Worm (Caenorhabditis elegans) whole organism, L1 larva: ENCODE measurements around the gene uba-1.
A peak's percentile ranks its signal among the peaks of the same experiment; 100 is the strongest.

ENCODE experiments used
- F16B12.6 ChIP-seq: fragments of 150-350 bp; optimal IDR thresholded peaks from 2 replicates; lab custom pipeline; 2014; ENCODE audit warnings: missing biosample characterization, missing genetic modification characterization
- aha-1 ChIP-seq: fragments of 150-350 bp; optimal IDR thresholded peaks from 2 replicates; lab custom pipeline; 2014; ENCODE audit warnings: missing biosample characterization, missing genetic modification characterization
- alr-1 ChIP-seq: fragments of 200-800 bp; sonication (Bioruptor generic); optimal IDR thresholded peaks from 2 replicates; lab custom pipeline; 2018; ENCODE audit warnings: borderline replicate concordance, mild to moderate bottlenecking, missing genetic modification characterization, missing compliant biosample characterization
- ceh-8 ChIP-seq: fragments of 200-800 bp; sonication (Bioruptor generic); optimal IDR thresholded peaks from 2 replicates; lab custom pipeline; 2018; ENCODE audit warnings: mild to moderate bottlenecking, missing genetic modification characterization, moderate library complexity, missing compliant biosample characterization
- ceh-90 ChIP-seq: sonication (generic microtip); optimal IDR thresholded peaks from 2 replicates; lab custom pipeline; 2016; ENCODE audit warnings: missing genetic modification characterization, missing compliant biosample characterization
- dpl-1 ChIP-seq, 3 experiments: fragments of 150-350 bp in 2 of 3; sonication (generic microtip) in 1 of 3; optimal IDR thresholded peaks; 2 replicates each; lab custom pipeline; 2014 to 2017; ENCODE audit warnings: missing biosample characterization in 3 of 3, missing genetic modification characterization in 3 of 3, missing genetic modification reagents in 3 of 3
- dsc-1 ChIP-seq: sonication (generic microtip); optimal IDR thresholded peaks from 2 replicates; lab custom pipeline; 2016; ENCODE audit warnings: mild to moderate bottlenecking, missing genetic modification characterization, missing compliant biosample characterization
- efl-1 ChIP-seq, 4 experiments: fragments of 150-350 bp; optimal IDR thresholded peaks in 3 of 4; peaks in 1 of 4; 1 replicate in 1 of 4; 2 replicates in 3 of 4; lab custom pipeline; 2014; ENCODE audit warnings: missing biosample characterization in 2 of 4, missing genetic modification characterization in 2 of 4, missing genetic modification reagents in 2 of 4
- efl-3 ChIP-seq: fragments of 200-800 bp; sonication (Bioruptor generic); optimal IDR thresholded peaks from 2 replicates; lab custom pipeline; 2018; ENCODE audit warnings: mild to moderate bottlenecking, missing genetic modification characterization, missing compliant biosample characterization
- egl-13 ChIP-seq: sonication (generic microtip); optimal IDR thresholded peaks from 2 replicates; lab custom pipeline; 2016; ENCODE audit warnings: missing genotype, missing genetic modification reagents, missing genetic modification characterization, missing compliant biosample characterization
- egl-27 ChIP-seq, 2 experiments: fragments of 150-350 bp in 1 of 2; sonication (generic microtip); optimal IDR thresholded peaks; 3 replicates each; lab custom pipeline; 2017 to 2018; ENCODE audit warnings: missing biosample characterization in 2 of 2, missing genetic modification characterization in 2 of 2, missing genetic modification reagents in 2 of 2
- elt-2 ChIP-seq: sonication (generic microtip); optimal IDR thresholded peaks from 2 replicates; lab custom pipeline; 2016; ENCODE audit warnings: missing genetic modification characterization, mild to moderate bottlenecking, inconsistent platforms, missing compliant biosample characterization, missing genetic modification reagents
- elt-3 ChIP-seq, 6 experiments: fragments of 150-350 bp in 1 of 6; sonication (generic microtip); optimal IDR thresholded peaks; 2 replicates each; lab custom pipeline; 2017 to 2018; ENCODE audit warnings: missing biosample characterization in 6 of 6, missing genetic modification characterization in 6 of 6, inconsistent platforms in 1 of 6
- ets-5 ChIP-seq: fragments of 200-800 bp; sonication (Bioruptor generic); IDR thresholded peaks from 2 replicates; pipeline ENCODE4 v1.3.6; 2022; ENCODE audit warnings: missing genetic modification characterization, missing compliant biosample characterization
- fkh-4 ChIP-seq: sonication (generic microtip); optimal IDR thresholded peaks from 2 replicates; lab custom pipeline; 2016; ENCODE audit warnings: missing compliant biosample characterization, missing genetic modification characterization, borderline replicate concordance
- fkh-8 ChIP-seq: sonication (generic microtip); optimal IDR thresholded peaks from 2 replicates; lab custom pipeline; 2016; ENCODE audit warnings: mild to moderate bottlenecking, missing genetic modification characterization, missing compliant biosample characterization
- fos-1 ChIP-seq: fragments of 150-350 bp; optimal IDR thresholded peaks from 2 replicates; lab custom pipeline; 2014; ENCODE audit warnings: missing biosample characterization, missing genetic modification characterization
- grh-1 ChIP-seq: fragments of 200-800 bp; sonication (Bioruptor generic); IDR thresholded peaks from 2 replicates; pipeline ENCODE4 v1.3.6; 2022; ENCODE audit warnings: missing genetic modification reagents, missing genetic modification characterization, missing compliant biosample characterization
- hlh-17 ChIP-seq: fragments of 200-800 bp; sonication (Bioruptor generic); optimal IDR thresholded peaks from 2 replicates; lab custom pipeline; 2018; ENCODE audit warnings: missing genetic modification characterization, mild to moderate bottlenecking, missing compliant biosample characterization, moderate library complexity, borderline replicate concordance
- lin-14 ChIP-seq: fragments of 200-800 bp; sonication (Bioruptor generic); optimal IDR thresholded peaks from 2 replicates; lab custom pipeline; 2018; ENCODE audit warnings: mild to moderate bottlenecking, missing genetic modification characterization, moderate library complexity, missing compliant biosample characterization
- lin-35 ChIP-seq, 2 experiments: fragments of 150-350 bp; optimal IDR thresholded peaks; 2 replicates each; lab custom pipeline; 2014; ENCODE audit warnings: missing biosample characterization in 2 of 2, missing genetic modification characterization in 2 of 2, missing genetic modification reagents in 2 of 2
- lin-39 ChIP-seq: fragments of 150-350 bp; optimal IDR thresholded peaks from 2 replicates; lab custom pipeline; 2014; ENCODE audit warnings: missing biosample characterization, missing genetic modification reagents, missing genetic modification characterization
- lir-3 ChIP-seq: sonication (generic microtip); optimal IDR thresholded peaks from 2 replicates; lab custom pipeline; 2016; ENCODE audit warnings: mild to moderate bottlenecking, missing genetic modification characterization, moderate library complexity, missing compliant biosample characterization; ENCODE audit not compliant: poor library complexity
- lsy-2 ChIP-seq, 2 experiments: fragments of 150-350 bp; optimal IDR thresholded peaks; 2 replicates each; lab custom pipeline; 2014; ENCODE audit warnings: missing biosample characterization in 2 of 2, missing genetic modification characterization in 2 of 2
- mdl-1 ChIP-seq, 2 experiments: fragments of 150-350 bp; optimal IDR thresholded peaks; 2 replicates each; lab custom pipeline; 2014 to 2017; ENCODE audit warnings: missing biosample characterization in 2 of 2, missing genetic modification characterization in 2 of 2, inconsistent platforms in 1 of 2
- mef-2 ChIP-seq: fragments of 150-350 bp; optimal IDR thresholded peaks from 2 replicates; lab custom pipeline; 2014; ENCODE audit warnings: missing biosample characterization, missing genetic modification characterization
- nhr-11 ChIP-seq: fragments of 150-350 bp; optimal IDR thresholded peaks from 2 replicates; lab custom pipeline; 2014; ENCODE audit warnings: missing biosample characterization, missing genetic modification characterization
- nhr-12 ChIP-seq: sonication (generic microtip); optimal IDR thresholded peaks from 2 replicates; lab custom pipeline; 2017; ENCODE audit warnings: missing biosample characterization, missing genetic modification characterization
- nhr-20 ChIP-seq: sonication (generic microtip); optimal IDR thresholded peaks from 2 replicates; lab custom pipeline; 2016; ENCODE audit warnings: mild to moderate bottlenecking, missing genetic modification characterization, missing compliant biosample characterization
- nhr-47 ChIP-seq: sonication (generic microtip); optimal IDR thresholded peaks from 2 replicates; lab custom pipeline; 2016; ENCODE audit warnings: mild to moderate bottlenecking, missing genetic modification characterization, moderate library complexity, missing compliant biosample characterization
- nhr-71 ChIP-seq: sonication (generic microtip); optimal IDR thresholded peaks from 2 replicates; lab custom pipeline; 2016; ENCODE audit warnings: mild to moderate bottlenecking, missing genetic modification characterization, moderate library complexity, missing compliant biosample characterization
- nhr-76 ChIP-seq: sonication (generic microtip); optimal IDR thresholded peaks from 2 replicates; lab custom pipeline; 2017; ENCODE audit warnings: missing biosample characterization, missing genetic modification characterization
- nhr-77 ChIP-seq: fragments of 150-350 bp; optimal IDR thresholded peaks from 2 replicates; lab custom pipeline; 2014; ENCODE audit warnings: missing biosample characterization, missing genetic modification characterization
- nhr-85 ChIP-seq: sonication (generic microtip); peaks from one replicate; lab custom pipeline; 2016; ENCODE audit warnings: missing genetic modification characterization, inconsistent platforms, missing compliant biosample characterization
- pag-3 ChIP-seq: sonication (generic microtip); optimal IDR thresholded peaks from 2 replicates; lab custom pipeline; 2017; ENCODE audit warnings: missing genetic modification characterization, mild to moderate bottlenecking, missing compliant biosample characterization, antibody characterized with exemption, borderline replicate concordance; ENCODE audit not compliant: insufficient read depth
- pqm-1 ChIP-seq: sonication (generic microtip); optimal IDR thresholded peaks from 3 replicates; lab custom pipeline; 2017; ENCODE audit warnings: missing biosample characterization, missing genetic modification characterization
- snu-23 ChIP-seq: sonication (generic microtip); optimal IDR thresholded peaks from 2 replicates; lab custom pipeline; 2016; ENCODE audit warnings: missing genetic modification characterization, missing compliant biosample characterization
- sox-4 ChIP-seq: sonication (generic microtip); optimal IDR thresholded peaks from 2 replicates; lab custom pipeline; 2016; ENCODE audit warnings: missing genetic modification characterization, missing compliant biosample characterization
- sptf-1 ChIP-seq: fragments of 150-350 bp; optimal IDR thresholded peaks from 2 replicates; lab custom pipeline; 2014; ENCODE audit warnings: missing biosample characterization, missing genetic modification characterization
- sup-37 ChIP-seq: fragments of 200-800 bp; sonication (Bioruptor generic); optimal IDR thresholded peaks from 2 replicates; lab custom pipeline; 2018; ENCODE audit warnings: mild to moderate bottlenecking, missing genetic modification characterization, missing compliant biosample characterization
- swsn-7 ChIP-seq: sonication (generic microtip); optimal IDR thresholded peaks from 2 replicates; lab custom pipeline; 2016; ENCODE audit warnings: missing genetic modification characterization, missing compliant biosample characterization
- unc-130 ChIP-seq: fragments of 150-350 bp; optimal IDR thresholded peaks from 2 replicates; lab custom pipeline; 2017; ENCODE audit warnings: missing biosample characterization, missing genetic modification characterization, inconsistent platforms
- unc-30 ChIP-seq: sonication (generic microtip); optimal IDR thresholded peaks from 2 replicates; lab custom pipeline; 2017; ENCODE audit warnings: missing biosample characterization, missing genetic modification characterization
- unc-62 ChIP-seq: fragments of 150-350 bp; optimal IDR thresholded peaks from 2 replicates; lab custom pipeline; 2014; ENCODE audit warnings: missing biosample characterization, missing genetic modification reagents, missing genetic modification characterization
- unc-98 ChIP-seq: fragments of 200-800 bp; sonication (Bioruptor generic); IDR thresholded peaks from 2 replicates; pipeline ENCODE4 v1.3.6; 2022; ENCODE audit warnings: missing genetic modification characterization, missing compliant biosample characterization
- vab-15 ChIP-seq: sonication (generic microtip); optimal IDR thresholded peaks from 2 replicates; lab custom pipeline; 2017; ENCODE audit warnings: missing genotype, mild to moderate bottlenecking, missing genetic modification characterization, missing compliant biosample characterization
- xbp-1 ChIP-seq: sonication (generic microtip); optimal IDR thresholded peaks from 2 replicates; lab custom pipeline; 2016; ENCODE audit warnings: missing genetic modification characterization, missing compliant biosample characterization
- zag-1 ChIP-seq: fragments of 150-350 bp; optimal IDR thresholded peaks from 2 replicates; lab custom pipeline; 2014; ENCODE audit warnings: missing biosample characterization, missing genetic modification characterization
- ztf-4 ChIP-seq: fragments of 150-350 bp; optimal IDR thresholded peaks from 2 replicates; lab custom pipeline; 2014; ENCODE audit warnings: missing biosample characterization, missing genetic modification characterization

uba-1 gene

DNA sequence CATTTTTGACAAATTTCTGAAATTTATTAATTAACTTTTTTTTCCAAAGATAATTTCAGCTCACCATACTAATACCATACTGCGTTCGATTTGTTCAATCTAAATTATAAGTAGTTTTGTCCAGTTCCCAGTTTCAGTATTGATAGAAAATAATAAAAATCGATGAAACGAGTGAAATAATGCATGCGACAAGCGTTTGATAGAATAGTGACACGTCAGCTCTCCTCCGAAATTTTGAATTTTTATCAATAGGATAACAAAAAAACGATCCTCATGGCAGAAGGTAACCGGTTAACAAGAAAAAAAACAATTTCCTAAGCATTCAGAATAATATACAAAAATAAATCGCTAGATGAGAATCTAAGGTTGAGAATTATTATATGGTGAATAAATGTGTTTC is 7.0 kb upstream of the uba-1 start, which contains the start of gene C47E12.3:
Gene C47E12.3, minus strand, starts transcription at position 101 of the 400 bp plus-strand sequence.
- TF ChIP-seq nhr-71 (no peak), pag-3 (no peak), aha-1 (tag; lab: Kevin White, UChicago) (no peak), nhr-77 (tag; lab: Kevin White, UChicago) (no peak)

ce11 chrIV:9998487-9999218 is 3.9 kb upstream of the uba-1 start, which contains the start of gene pyp-1:
pyp-1 (minus strand) TSS chrIV:9998925.
- TF ChIP-seq alr-1 (no peak), unc-62 (no peak), mdl-1 (tag; optimal IDR thresholded peaks at IDR 0.05; lab: Kevin White, UChicago) (peak in 1 of 2 experiments; percentile 28), hlh-17 (GFP tag; lab: Kevin White, UChicago) (no peak), xbp-1 (tag; lab: Kevin White, UChicago) (peak; percentile 10), unc-98 (GFP tag; lab: Robert Waterston, UW) (no peak), nhr-71 (peak; percentile 45), fos-1 (tag; lab: Kevin White, UChicago) (no peak), grh-1 (no peak), ceh-90 (tag; lab: Kevin White, UChicago) (no peak), F16B12.6 (tag; lab: Kevin White, UChicago) (peak; percentile 78), nhr-20 (tag; lab: Kevin White, UChicago) (no peak), nhr-77 (tag; lab: Kevin White, UChicago) (no peak), zag-1 (tag; lab: Kevin White, UChicago) (no peak), lsy-2 (tag; optimal IDR thresholded peaks at IDR 0.05; lab: Kevin White, UChicago) (peak; percentile 11 to 72), snu-23 (GFP tag; lab: Kevin White, UChicago) (peak; percentile 26), lir-3 (tag; lab: Kevin White, UChicago) (no peak), sox-4 (tag; lab: Kevin White, UChicago) (no peak), ztf-4 (tag; lab: Kevin White, UChicago) (no peak), lin-14 (GFP tag; lab: Kevin White, UChicago) (no peak), pqm-1 (tag; lab: Kevin White, UChicago) (no peak), egl-27 (tag; optimal IDR thresholded peaks at IDR 0.05; lab: Kevin White, UChicago) (no peak), nhr-85 (no peak), elt-2 (peak; percentile 20), sup-37 (GFP tag; lab: Kevin White, UChicago) (no peak), sptf-1 (tag; lab: Kevin White, UChicago) (no peak), ets-5 (GFP tag; lab: Robert Waterston, UW) (no peak), fkh-8 (tag; lab: Kevin White, UChicago) (no peak), dpl-1 (GFP tag; optimal IDR thresholded peaks at IDR 0.05; lab: Kevin White, UChicago) (peak in 1 of 3 experiments; percentile 41), efl-1 (optimal IDR thresholded peaks at IDR 0.05; lab: Kevin White, UChicago) (no peak), efl-1 (GFP tag; optimal IDR thresholded peaks at IDR 0.05 in 1 of 2; lab: Kevin White, UChicago) (peak in 1 of 2 experiments; percentile 28), nhr-47 (tag; lab: Kevin White, UChicago) (peak; percentile 22), swsn-7 (tag; lab: Kevin White, UChicago) (no peak), nhr-11 (no peak), fkh-4 (no peak), vab-15 (tag; lab: Kevin White, UChicago) (no peak), ceh-8 (GFP tag; lab: Kevin White, UChicago) (no peak), elt-3 (tag; optimal IDR thresholded peaks at IDR 0.05; lab: Kevin White, UChicago) (no peak), lin-39 (tag; lab: Kevin White, UChicago) (no peak), egl-13 (no peak), lin-35 (GFP tag; optimal IDR thresholded peaks at IDR 0.05; lab: Kevin White, UChicago) (peak; percentile 10 to 14), dsc-1 (tag; lab: Kevin White, UChicago) (no peak), unc-130 (no peak), efl-3 (no peak), nhr-76 (tag; lab: Kevin White, UChicago) (no peak), unc-30 (tag; lab: Kevin White, UChicago) (no peak), nhr-12 (tag; lab: Kevin White, UChicago) (no peak), mef-2 (tag; lab: Kevin White, UChicago) (no peak)
